Worm (Caenorhabditis elegans) whole organism, L4 larva: ENCODE data around the gene F56A8.9.

Experiments
- F10B5.3 ChIP-seq: sonication (generic microtip); optimal IDR thresholded peaks from 2 replicates; lab custom pipeline; 2016; ENCODE audit warnings: mild to moderate bottlenecking, missing genetic modification characterization, missing compliant biosample characterization
- F37D6.2 ChIP-seq: sonication (generic microtip); optimal IDR thresholded peaks from 2 replicates; lab custom pipeline; 2016; ENCODE audit warnings: mild to moderate bottlenecking, missing genetic modification characterization, missing compliant biosample characterization
- T26A8.4 ChIP-seq: fragments of 200-800 bp; sonication (Bioruptor generic); IDR thresholded peaks from 2 replicates; pipeline ENCODE4 v1.3.6; 2022; ENCODE audit warnings: missing genetic modification characterization, missing compliant biosample characterization
- Y105C5A.15 ChIP-seq: fragments of 200-800 bp; sonication (Bioruptor generic); IDR thresholded peaks from 2 replicates; pipeline ENCODE4 v1.3.6; 2022; ENCODE audit warnings: missing genetic modification characterization, missing compliant biosample characterization
- ZK337.2 ChIP-seq: fragments of 200-800 bp; sonication (Bioruptor generic); IDR thresholded peaks from 2 replicates; pipeline ENCODE4 v1.3.6; 2022; ENCODE audit warnings: missing genetic modification reagents, missing genetic modification characterization, missing compliant biosample characterization
- ZK546.5 ChIP-seq, 2 experiments: sonication (generic microtip); optimal IDR thresholded peaks; 2 replicates each; lab custom pipeline; 2017; ENCODE audit warnings: missing biosample characterization in 2 of 2, missing genetic modification characterization in 2 of 2
- ceh-28 ChIP-seq: fragments of 150-350 bp; optimal IDR thresholded peaks from 2 replicates; lab custom pipeline; 2014; ENCODE audit warnings: missing biosample characterization, missing genetic modification reagents, missing genetic modification characterization
- ceh-32 ChIP-seq: sonication (generic microtip); optimal IDR thresholded peaks from 2 replicates; lab custom pipeline; 2016; ENCODE audit warnings: mild to moderate bottlenecking, missing genetic modification characterization, missing compliant biosample characterization; ENCODE audit not compliant: poor library complexity
- ceh-44 ChIP-seq: fragments of 200-800 bp; sonication (Bioruptor generic); IDR thresholded peaks from 2 replicates; pipeline ENCODE4 v1.3.6; 2022; ENCODE audit warnings: missing genetic modification reagents, missing genetic modification characterization, missing compliant biosample characterization
- cey-2 ChIP-seq: sonication (generic microtip); optimal IDR thresholded peaks from 3 replicates; lab custom pipeline; 2017; ENCODE audit warnings: missing genetic modification characterization, mild to moderate bottlenecking, missing compliant biosample characterization, antibody characterized with exemption, borderline replicate concordance; ENCODE audit not compliant: insufficient read depth
- daf-16 ChIP-seq, 3 experiments: sonication (generic microtip); optimal IDR thresholded peaks; 2 replicates each; lab custom pipeline; 2016 to 2017; ENCODE audit warnings: missing genetic modification characterization in 3 of 3, missing genetic modification reagents in 3 of 3, mild to moderate bottlenecking in 2 of 3, missing compliant biosample characterization in 2 of 3, missing biosample characterization in 1 of 3, moderate library complexity in 1 of 3
- dmd-8 ChIP-seq: fragments of 200-800 bp; sonication (Bioruptor generic); IDR thresholded peaks from 2 replicates; pipeline ENCODE4 v1.3.6; 2022; ENCODE audit warnings: missing genetic modification characterization, missing compliant biosample characterization
- dpl-1 ChIP-seq: fragments of 150-350 bp; optimal IDR thresholded peaks from 2 replicates; lab custom pipeline; 2014; ENCODE audit warnings: missing biosample characterization, missing genetic modification reagents, missing genetic modification characterization
- dve-1 ChIP-seq: sonication (generic microtip); optimal IDR thresholded peaks from 2 replicates; lab custom pipeline; 2017; ENCODE audit warnings: antibody characterized with exemption, mild to moderate bottlenecking, missing genetic modification characterization, missing compliant biosample characterization; ENCODE audit not compliant: insufficient read depth
- fkh-10 ChIP-seq: fragments of 150-350 bp; optimal IDR thresholded peaks from 2 replicates; lab custom pipeline; 2014; ENCODE audit warnings: missing biosample characterization, missing genetic modification reagents, missing genetic modification characterization
- hlh-11 ChIP-seq: fragments of 200-800 bp; sonication (Bioruptor generic); optimal IDR thresholded peaks from 2 replicates; lab custom pipeline; 2018; ENCODE audit warnings: mild to moderate bottlenecking, missing genetic modification characterization, missing compliant biosample characterization
- hlh-30 ChIP-seq: sonication (generic microtip); optimal IDR thresholded peaks from 2 replicates; lab custom pipeline; 2017; ENCODE audit warnings: antibody characterized with exemption, mild to moderate bottlenecking, missing genetic modification characterization, missing compliant biosample characterization; ENCODE audit not compliant: insufficient read depth
- hmg-1.1 ChIP-seq: fragments of 200-800 bp; sonication (Bioruptor generic); IDR thresholded peaks from 2 replicates; pipeline ENCODE4 v1.3.6; 2022; ENCODE audit warnings: missing genetic modification reagents, missing genetic modification characterization, missing compliant biosample characterization
- lin-38 ChIP-seq: fragments of 200-800 bp; sonication (Bioruptor generic); IDR thresholded peaks from 2 replicates; pipeline ENCODE4 v1.3.6; 2022; ENCODE audit warnings: missing genetic modification reagents, missing genetic modification characterization, missing compliant biosample characterization
- lin-39 ChIP-seq: fragments of 150-350 bp; optimal IDR thresholded peaks from 2 replicates; lab custom pipeline; 2014; ENCODE audit warnings: missing biosample characterization, missing genetic modification reagents, missing genetic modification characterization
- lsy-2 ChIP-seq, 2 experiments: fragments of 150-350 bp in 1 of 2; sonication (generic microtip) in 1 of 2; optimal IDR thresholded peaks; 2 replicates each; lab custom pipeline; 2014 to 2017; ENCODE audit warnings: missing biosample characterization in 2 of 2, missing genetic modification characterization in 2 of 2
- madf-5 ChIP-seq, 2 experiments: fragments of 200-800 bp; sonication (Bioruptor generic); IDR thresholded peaks; 2 replicates each; pipeline ENCODE4 v1.3.6; 2022; ENCODE audit warnings: missing compliant biosample characterization in 2 of 2, missing genetic modification characterization in 2 of 2
- mdl-1 ChIP-seq, 2 experiments: fragments of 150-350 bp in 1 of 2; sonication (generic microtip) in 1 of 2; optimal IDR thresholded peaks; 2 replicates each; lab custom pipeline; 2014 to 2017; ENCODE audit warnings: missing biosample characterization in 2 of 2, missing genetic modification characterization in 2 of 2
- mdt-29 ChIP-seq: fragments of 200-800 bp; sonication (Bioruptor generic); IDR thresholded peaks from 2 replicates; pipeline ENCODE4 v1.3.6; 2022; ENCODE audit warnings: missing genetic modification reagents, missing genetic modification characterization, missing compliant biosample characterization
- mep-1 ChIP-seq: fragments of 150-350 bp; sonication (generic microtip); optimal IDR thresholded peaks from 3 replicates; lab custom pipeline; 2014; ENCODE audit warnings: missing biosample characterization, missing genetic modification characterization
- mes-2 ChIP-seq: sonication (generic microtip); optimal IDR thresholded peaks from 2 replicates; lab custom pipeline; 2016; ENCODE audit warnings: missing genotype, mild to moderate bottlenecking, missing genetic modification characterization, missing compliant biosample characterization; ENCODE audit not compliant: poor library complexity, severe bottlenecking
- mxl-3 ChIP-seq: fragments of 200-800 bp; sonication (Bioruptor generic); optimal IDR thresholded peaks from 2 replicates; lab custom pipeline; 2018; ENCODE audit warnings: mild to moderate bottlenecking, missing genetic modification characterization, missing compliant biosample characterization
- nhr-10 ChIP-seq: fragments of 150-350 bp; optimal IDR thresholded peaks from 2 replicates; lab custom pipeline; 2014; ENCODE audit warnings: missing biosample characterization, missing genetic modification characterization
- nhr-25 ChIP-seq: sonication (generic microtip); optimal IDR thresholded peaks from 2 replicates; lab custom pipeline; 2017; ENCODE audit warnings: missing genetic modification characterization, mild to moderate bottlenecking, missing compliant biosample characterization, antibody characterized with exemption, moderate library complexity, borderline replicate concordance; ENCODE audit not compliant: insufficient read depth
- nhr-28 ChIP-seq: fragments of 150-350 bp; optimal IDR thresholded peaks from 2 replicates; lab custom pipeline; 2014; ENCODE audit warnings: missing biosample characterization, missing genetic modification characterization
- nhr-6 ChIP-seq: fragments of 150-350 bp; optimal IDR thresholded peaks from 2 replicates; lab custom pipeline; 2014; ENCODE audit warnings: missing biosample characterization, missing genetic modification characterization
- nhr-77 ChIP-seq: fragments of 150-350 bp; optimal IDR thresholded peaks from 2 replicates; lab custom pipeline; 2014; ENCODE audit warnings: missing biosample characterization, missing genetic modification characterization
- pha-4 ChIP-seq, 2 experiments: fragments of 150-350 bp in 1 of 2; fragments of 200-800 bp in 1 of 2; sonication (Bioruptor generic) in 1 of 2; IDR thresholded peaks in 1 of 2; optimal IDR thresholded peaks in 1 of 2; 2 replicates each; pipeline versions ENCODE4 v1.3.6 to Lab custom; 2014 to 2022; ENCODE audit warnings: missing genetic modification characterization in 2 of 2, missing genetic modification reagents in 2 of 2, missing biosample characterization in 1 of 2, missing compliant biosample characterization in 1 of 2
- rbr-2 ChIP-seq: sonication (generic microtip); optimal IDR thresholded peaks from 2 replicates; lab custom pipeline; 2016; ENCODE audit warnings: missing genotype, missing genetic modification characterization, missing compliant biosample characterization
- set-16 ChIP-seq: fragments of 200-800 bp; sonication (Bioruptor generic); IDR thresholded peaks from 2 replicates; pipeline ENCODE4 v1.3.6; 2022; ENCODE audit warnings: missing genetic modification reagents, missing genetic modification characterization, missing compliant biosample characterization
- tra-1 ChIP-seq: fragments of 200-800 bp; sonication (Bioruptor generic); IDR thresholded peaks from 2 replicates; pipeline ENCODE4 v1.3.6; 2022; ENCODE audit warnings: missing genetic modification reagents, missing genetic modification characterization, missing compliant biosample characterization
- unc-130 ChIP-seq: sonication (generic microtip); optimal IDR thresholded peaks from 2 replicates; lab custom pipeline; 2016; ENCODE audit warnings: missing genetic modification reagents, missing genetic modification characterization, missing compliant biosample characterization
- unc-39 ChIP-seq: sonication (generic microtip); optimal IDR thresholded peaks from 2 replicates; lab custom pipeline; 2017; ENCODE audit warnings: missing biosample characterization, missing genetic modification characterization
- unc-62 ChIP-seq, 3 experiments: fragments of 150-350 bp in 1 of 3; sonication (generic microtip); optimal IDR thresholded peaks in 2 of 3; peaks in 1 of 3; 1 replicate in 1 of 3; 2 replicates in 2 of 3; lab custom pipeline; 2014 to 2017; ENCODE audit warnings: missing biosample characterization in 3 of 3, missing genetic modification characterization in 3 of 3, missing genetic modification reagents in 3 of 3, missing genotype in 1 of 3
- zfp-3 ChIP-seq: fragments of 200-800 bp; sonication (Bioruptor generic); conservative IDR thresholded peaks from 2 replicates; pipeline ENCODE4 v1.3.6; 2022; ENCODE audit warnings: missing genetic modification reagents, missing genetic modification characterization, missing compliant biosample characterization

Gene F56A8.9

ce11 chrIII:13256438-13256928 lies 2.0 kb downstream of the F56A8.9 start, which contains the start of gene F56A8.3 (continued):
- no peak for TF ChIP-seq mxl-3 (GFP tag; lab: Kevin White, UChicago)
- TF ChIP-seq ceh-32 (tag; lab: Kevin White, UChicago) = no peak
- TF ChIP-seq T26A8.4 = peak; percentile 16; the same call in 1 of the 2 replicates
- 0 out of 2 replicates have a peak, but pooled peaks have one; percentile 10 for TF ChIP-seq zfp-3 (GFP tag; lab: Robert Waterston, UW)
- TF ChIP-seq F10B5.3 (tag; lab: Kevin White, UChicago) = peak; percentile 36

- TF ChIP-seq daf-16 (GFP tag; optimal IDR thresholded peaks at IDR 0.05; lab: Kevin White, UChicago) = no peak
- no peak for TF ChIP-seq daf-16 (tag; optimal IDR thresholded peaks at IDR 0.05; lab: Kevin White, UChicago)
- peak in 1 of 2 experiments; percentile 48 for TF ChIP-seq lsy-2 (tag; optimal IDR thresholded peaks at IDR 0.05; lab: Kevin White, UChicago)
- peak; percentile 20 for TF ChIP-seq hlh-30 (tag; lab: Kevin White, UChicago)
- TF ChIP-seq dpl-1 = peak; percentile 18
- no peak for TF ChIP-seq madf-5 (GFP tag; IDR thresholded peaks at IDR 0.05; lab: Robert Waterston, UW)
- no peak for TF ChIP-seq nhr-77 (tag; lab: Kevin White, UChicago)
- TF ChIP-seq mep-1 (tag; lab: Kevin White, UChicago) = peak; percentile 14
- TF ChIP-seq Y105C5A.15 (GFP tag; lab: Robert Waterston, UW) = no peak
- TF ChIP-seq mdl-1 (tag; optimal IDR thresholded peaks at IDR 0.05; lab: Kevin White, UChicago) = peak in 1 of 2 experiments; percentile 30
- TF ChIP-seq hmg-1.1 (GFP tag; lab: Robert Waterston, UW) = 0 out of 2 replicates have a peak, but pooled peaks have one; percentile 9
- TF ChIP-seq T26A8.4 = no peak
- TF ChIP-seq fkh-10 (GFP tag; lab: Kevin White, UChicago) = peak; percentile 24
Observed at ce11 chrIII:13258163-13258562, 3.7 kb downstream of the F56A8.9 start.

ce11 chrIII:13258752-13259151 lies 4.3 kb downstream of the F56A8.9 start:
- TF ChIP-seq dve-1 (tag; lab: Kevin White, UChicago) (peak; percentile 32), daf-16 (GFP tag; optimal IDR thresholded peaks at IDR 0.05; lab: Kevin White, UChicago) (peak in 1 of 2 experiments; percentile 14), daf-16 (tag; optimal IDR thresholded peaks at IDR 0.05; lab: Kevin White, UChicago) (peak; percentile 27), rbr-2 (peak; percentile 6), nhr-25 (tag; lab: Kevin White, UChicago) (peak; percentile 39), dmd-8 (GFP tag; lab: Robert Waterston, UW) (no peak), pha-4 (GFP tag; IDR thresholded peaks at IDR 0.05; lab: Robert Waterston, UW) (no peak), pha-4 (tag; optimal IDR thresholded peaks at IDR 0.05; lab: Kevin White, UChicago) (peak; percentile 26), dpl-1 (peak; percentile 20), lin-38 (GFP tag; lab: Robert Waterston, UW) (no peak), unc-130 (GFP tag; lab: Kevin White, UChicago) (no peak), hmg-1.1 (GFP tag; lab: Robert Waterston, UW) (peak; percentile 32; the same call in 1 of the 2 replicates), mxl-3 (GFP tag; lab: Kevin White, UChicago) (peak; percentile 54), unc-62 (GFP tag; optimal IDR thresholded peaks at IDR 0.05 in 1 of 2; lab: Kevin White, UChicago) (peak in 1 of 2 experiments; percentile 82), unc-62 (tag; optimal IDR thresholded peaks at IDR 0.05; lab: Kevin White, UChicago) (no peak), hlh-11 (peak; percentile 62), nhr-28 (tag; lab: Kevin White, UChicago) (peak; percentile 68), nhr-6 (tag; lab: Kevin White, UChicago) (peak; percentile 13), set-16 (no peak), mes-2 (tag; lab: Kevin White, UChicago) (peak; percentile 35), F37D6.2 (tag; lab: Kevin White, UChicago) (no peak), lsy-2 (tag; optimal IDR thresholded peaks at IDR 0.05; lab: Kevin White, UChicago) (peak in 1 of 2 experiments; percentile 32), hlh-30 (tag; lab: Kevin White, UChicago) (peak; percentile 78)
- TF ChIP-seq, all 104 proteins: peak for 15

ce11 chrIII:13260344-13260743 lies 5.9 kb downstream of the F56A8.9 start:
- TF ChIP-seq cey-2 (no peak), ZK546.5 (tag; optimal IDR thresholded peaks at IDR 0.05; lab: Kevin White, UChicago) (no peak), ceh-44 (no peak), unc-39 (tag; lab: Kevin White, UChicago) (no peak), lin-39 (tag; lab: Kevin White, UChicago) (no peak), nhr-10 (tag; lab: Kevin White, UChicago) (no peak), hmg-1.1 (GFP tag; lab: Robert Waterston, UW) (no peak), daf-16 (GFP tag; optimal IDR thresholded peaks at IDR 0.05; lab: Kevin White, UChicago) (peak in 1 of 2 experiments; percentile 2), daf-16 (tag; optimal IDR thresholded peaks at IDR 0.05; lab: Kevin White, UChicago) (peak; percentile 40), dpl-1 (no peak), ceh-28 (no peak), mdt-29 (GFP tag; lab: Robert Waterston, UW) (no peak), tra-1 (no peak), ZK337.2 (no peak), lin-38 (GFP tag; lab: Robert Waterston, UW) (0 out of 2 replicates have a peak, but pooled peaks have one; percentile 20)
